Fruit fly (Drosophila melanogaster): ENCODE data around the gene dnk.

The dnk gene

dm6 chr3R:18995556-18996272, 14.9 kb downstream of the dnk start (continued):
- TF ChIP-seq luna (GFP tag; optimal IDR thresholded peaks at IDR 0.05) (no peak), inv (GFP tag; IDR thresholded peaks at IDR 0.05; ENCODE audit: partially characterized antibody) (no peak), CG3281 (GFP tag; optimal IDR thresholded peaks at IDR 0.05) (peak; percentile 23), Sin3A (optimal IDR thresholded peaks at IDR 0.05) (no peak), fu2 (GFP tag; optimal IDR thresholded peaks at IDR 0.05) (no peak), CG10431 (GFP tag; optimal IDR thresholded peaks at IDR 0.05) (peak; percentile 58), croc (GFP tag; conservative IDR thresholded peaks at IDR 0.05) (peak; percentile 76), sisA (GFP tag; IDR thresholded peaks at IDR 0.05) (peak; percentile 88), CG6813 (GFP tag; optimal IDR thresholded peaks at IDR 0.05) (peak; percentile 54), pb (GFP tag; optimal IDR thresholded peaks at IDR 0.05) (peak; percentile 42), fd64A (GFP tag; optimal IDR thresholded peaks at IDR 0.05) (peak; percentile 64), Abd-B (GFP tag; optimal IDR thresholded peaks at IDR 0.05) (peak; percentile 70), CG9215 (GFP tag; IDR thresholded peaks at IDR 0.05) (peak; percentile 10; the same call in 1 of the 2 replicates), wor (GFP tag; IDR thresholded peaks at IDR 0.05) (peak; percentile 79), ash1 (GFP tag; optimal IDR thresholded peaks at IDR 0.05) (no peak), lbe (GFP tag; optimal IDR thresholded peaks at IDR 0.05) (peak; percentile 72), chn (GFP tag; optimal IDR thresholded peaks at IDR 0.05) (peak; percentile 76), kni (GFP tag; optimal IDR thresholded peaks at IDR 0.05) (no peak), ind (GFP tag; optimal IDR thresholded peaks at IDR 0.05) (peak; percentile 63), BEAF-32 (GFP tag; optimal IDR thresholded peaks at IDR 0.05) (no peak), CG15011 (GFP tag; optimal IDR thresholded peaks at IDR 0.05) (peak; percentile 32), CG1792 (GFP tag; optimal IDR thresholded peaks at IDR 0.05) (peak; percentile 24), ap (GFP tag; IDR thresholded peaks at IDR 0.05) (peak; percentile 81), Scr (GFP tag; IDR thresholded peaks at IDR 0.05; ENCODE audit: partially characterized antibody) (no peak), Hand (GFP tag; optimal IDR thresholded peaks at IDR 0.05) (no peak), CG6272 (GFP tag; IDR thresholded peaks at IDR 0.05) (0 out of 2 replicates have a peak, but pooled peaks have one; percentile 40), tll (GFP tag; optimal IDR thresholded peaks at IDR 0.05) (no peak), Dp (GFP tag; optimal IDR thresholded peaks at IDR 0.05) (no peak), CG5953 (GFP tag; IDR thresholded peaks at IDR 0.05) (peak; percentile 81), ci (GFP tag; IDR thresholded peaks at IDR 0.05) (peak; percentile 90), CG5245 (GFP tag; optimal IDR thresholded peaks at IDR 0.05) (peak; percentile 75), H2.0 (GFP tag; IDR thresholded peaks at IDR 0.05) (peak; percentile 72), CG17361 (GFP tag; IDR thresholded peaks at IDR 0.05) (peak; percentile 80), zfh1 (GFP tag; IDR thresholded peaks at IDR 0.05) (peak; percentile 84), CG16815 (GFP tag; optimal IDR thresholded peaks at IDR 0.05) (peak; percentile 53), CG8089 (GFP tag; optimal IDR thresholded peaks at IDR 0.05) (peak; percentile 52), NC2α (GFP tag; optimal IDR thresholded peaks at IDR 0.05) (no peak), CG6689 (GFP tag; IDR thresholded peaks at IDR 0.05) (peak; percentile 86), Ptx1 (GFP tag; IDR thresholded peaks at IDR 0.05) (peak; percentile 82), sug (tag; optimal IDR thresholded peaks at IDR 0.05) (no peak), Aef1 (GFP tag; IDR thresholded peaks at IDR 0.05) (peak; percentile 67), mld (GFP tag; IDR thresholded peaks at IDR 0.05; ENCODE audit: partially characterized antibody) (no peak), CG4820 (GFP tag; optimal IDR thresholded peaks at IDR 0.05) (peak; percentile 85), org-1 (GFP tag; optimal IDR thresholded peaks at IDR 0.05) (peak; percentile 50), Sox100B (GFP tag; optimal IDR thresholded peaks at IDR 0.05) (peak; percentile 80), D19B (GFP tag; optimal IDR thresholded peaks at IDR 0.05) (no peak), CG43689 (GFP tag; IDR thresholded peaks at IDR 0.05) (peak; percentile 56), CG16863 (GFP tag; optimal IDR thresholded peaks at IDR 0.05) (peak; percentile 68), H15 (GFP tag; IDR thresholded peaks at IDR 0.05) (peak; percentile 73; the same call in 2 of the 3 replicates), gro (GFP tag; optimal IDR thresholded peaks at IDR 0.05) (no peak)

All from whole organism, embryonic.